Worm (Caenorhabditis elegans) whole organism, mixed stage, embryonic: ENCODE measurements around the gene F10G2.10.

ENCODE experiments used
- M03D4.4 ChIP-seq: sonication (generic microtip); optimal IDR thresholded peaks from 2 replicates; lab custom pipeline; 2017; ENCODE audit warnings: mild to moderate bottlenecking, missing genetic modification characterization, missing compliant biosample characterization
- bed-3 ChIP-seq: fragments of 200-800 bp; sonication (Bioruptor generic); optimal IDR thresholded peaks from 3 replicates; lab custom pipeline; 2018; ENCODE audit warnings: mild to moderate bottlenecking, missing genetic modification characterization, moderate library complexity, missing compliant biosample characterization
- blmp-1 ChIP-seq: fragments of 150-350 bp; optimal IDR thresholded peaks from 2 replicates; lab custom pipeline; 2014; ENCODE audit warnings: missing biosample characterization, missing genetic modification characterization
- ceh-43 ChIP-seq: fragments of 200-800 bp; sonication (Bioruptor generic); optimal IDR thresholded peaks from 2 replicates; lab custom pipeline; 2018; ENCODE audit warnings: mild to moderate bottlenecking, missing genetic modification characterization, moderate library complexity, missing compliant biosample characterization
- ceh-83 ChIP-seq: fragments of 200-800 bp; sonication (Bioruptor generic); optimal IDR thresholded peaks from 2 replicates; lab custom pipeline; 2018; ENCODE audit warnings: mild to moderate bottlenecking, missing genetic modification characterization, missing compliant biosample characterization
- ces-1 ChIP-seq: fragments of 150-350 bp; optimal IDR thresholded peaks from 2 replicates; lab custom pipeline; 2014; ENCODE audit warnings: missing biosample characterization, missing genetic modification reagents, missing genetic modification characterization
- drap-1 ChIP-seq: fragments of 200-800 bp; sonication (Bioruptor generic); optimal IDR thresholded peaks from 3 replicates; lab custom pipeline; 2018; ENCODE audit warnings: mild to moderate bottlenecking, missing genetic modification characterization, missing compliant biosample characterization
- elt-1 ChIP-seq: sonication (generic microtip); optimal IDR thresholded peaks from 2 replicates; lab custom pipeline; 2017; ENCODE audit warnings: missing genetic modification characterization, mild to moderate bottlenecking, missing compliant biosample characterization, antibody characterized with exemption, moderate library complexity, borderline replicate concordance; ENCODE audit not compliant: insufficient read depth
- elt-3 ChIP-seq: fragments of 150-350 bp; optimal IDR thresholded peaks from 2 replicates; lab custom pipeline; 2014; ENCODE audit warnings: missing biosample characterization, missing genetic modification characterization
- flh-1 ChIP-seq: fragments of 200-800 bp; sonication (Bioruptor generic); optimal IDR thresholded peaks from 2 replicates; lab custom pipeline; 2018; ENCODE audit warnings: mild to moderate bottlenecking, missing genetic modification characterization, moderate library complexity, missing compliant biosample characterization
- ham-2 ChIP-seq: fragments of 200-800 bp; sonication (Bioruptor generic); optimal IDR thresholded peaks from 2 replicates; lab custom pipeline; 2018; ENCODE audit warnings: mild to moderate bottlenecking, missing genetic modification characterization, missing compliant biosample characterization
- hlh-1 ChIP-seq: fragments of 150-350 bp; optimal IDR thresholded peaks from 2 replicates; lab custom pipeline; 2014; ENCODE audit warnings: missing biosample characterization, missing genetic modification reagents, missing genetic modification characterization
- lin-13 ChIP-seq: fragments of 150-350 bp; optimal IDR thresholded peaks from 2 replicates; lab custom pipeline; 2014; ENCODE audit warnings: missing biosample characterization, missing genetic modification characterization
- lin-32 ChIP-seq: fragments of 200-800 bp; sonication (Bioruptor generic); optimal IDR thresholded peaks from 2 replicates; lab custom pipeline; 2018; ENCODE audit warnings: mild to moderate bottlenecking, missing genetic modification characterization, missing compliant biosample characterization
- lsy-2 ChIP-seq: fragments of 150-350 bp; optimal IDR thresholded peaks from 2 replicates; lab custom pipeline; 2014; ENCODE audit warnings: missing biosample characterization, missing genetic modification characterization
- mab-5 ChIP-seq: fragments of 150-350 bp; optimal IDR thresholded peaks from 2 replicates; lab custom pipeline; 2014; ENCODE audit warnings: missing biosample characterization, missing genetic modification characterization
- mep-1 ChIP-seq: fragments of 150-350 bp; optimal IDR thresholded peaks from 2 replicates; lab custom pipeline; 2017; ENCODE audit warnings: missing biosample characterization, missing genetic modification reagents, missing genetic modification characterization, inconsistent platforms
- nhr-2 ChIP-seq: fragments of 150-350 bp; optimal IDR thresholded peaks from 2 replicates; lab custom pipeline; 2014; ENCODE audit warnings: missing biosample characterization, missing genetic modification characterization
- nhr-76 ChIP-seq: sonication (generic microtip); optimal IDR thresholded peaks from 2 replicates; lab custom pipeline; 2017; ENCODE audit warnings: missing biosample characterization, missing genetic modification characterization
- pha-4 ChIP-seq: fragments of 150-350 bp; optimal IDR thresholded peaks from 2 replicates; lab custom pipeline; 2018; ENCODE audit warnings: missing biosample characterization, missing genetic modification reagents, missing genetic modification characterization
- sem-2 ChIP-seq: fragments of 200-800 bp; sonication (Bioruptor generic); optimal IDR thresholded peaks from 2 replicates; lab custom pipeline; 2018; ENCODE audit warnings: mild to moderate bottlenecking, missing genetic modification characterization, missing compliant biosample characterization
- sptf-1 ChIP-seq: sonication (generic microtip); optimal IDR thresholded peaks from 2 replicates; lab custom pipeline; 2017; ENCODE audit warnings: mild to moderate bottlenecking, missing genetic modification characterization, moderate library complexity, missing compliant biosample characterization
- tbx-8 ChIP-seq: fragments of 200-800 bp; sonication (Bioruptor generic); optimal IDR thresholded peaks from 2 replicates; lab custom pipeline; 2018; ENCODE audit warnings: mild to moderate bottlenecking, missing genetic modification characterization, moderate library complexity, missing compliant biosample characterization
- unc-120 ChIP-seq: sonication (generic microtip); optimal IDR thresholded peaks from 2 replicates; lab custom pipeline; 2017; ENCODE audit warnings: missing genetic modification characterization, missing compliant biosample characterization; ENCODE audit not compliant: poor library complexity, severe bottlenecking
- unc-62 ChIP-seq: fragments of 150-350 bp; optimal IDR thresholded peaks from 2 replicates; lab custom pipeline; 2014; ENCODE audit warnings: missing biosample characterization, missing genetic modification reagents, missing genetic modification characterization
- zip-8 ChIP-seq: fragments of 150-350 bp; optimal IDR thresholded peaks from 2 replicates; lab custom pipeline; 2014; ENCODE audit warnings: missing biosample characterization, missing genetic modification characterization
- ztf-11 ChIP-seq: fragments of 150-350 bp; optimal IDR thresholded peaks from 2 replicates; lab custom pipeline; 2014; ENCODE audit warnings: missing biosample characterization, missing genetic modification characterization

F10G2.10 gene

DNA sequence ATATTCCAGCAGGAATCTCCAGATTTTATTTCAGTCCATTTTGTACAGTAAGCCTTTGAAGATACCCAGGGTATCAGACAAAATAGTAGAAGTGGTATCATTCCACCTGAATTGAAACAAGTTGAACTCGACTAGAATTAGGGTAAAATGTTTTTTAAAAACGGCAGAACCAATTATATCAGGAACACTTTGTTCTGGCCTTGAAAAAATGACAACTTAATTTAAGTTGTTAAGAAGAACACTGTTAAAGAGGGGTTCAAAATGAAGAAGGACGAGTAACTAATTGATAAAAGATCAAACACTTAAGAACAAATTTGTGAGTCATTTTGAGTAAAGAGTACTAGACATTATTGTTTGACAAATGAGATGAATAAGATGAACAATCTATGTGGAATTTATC is 1.1 kb upstream of the F10G2.10 start, which contains the start of gene lmd-4:
TSS of gene lmd-4 (minus strand) at position 101 of the 400 bp plus-strand sequence.
- no peak for TF ChIP-seq unc-62
- no peak for TF ChIP-seq ceh-43 (GFP tag; lab: Kevin White, UChicago)
- TF ChIP-seq M03D4.4 (tag; lab: Kevin White, UChicago), result no peak
- no peak for TF ChIP-seq sem-2 (GFP tag; lab: Kevin White, UChicago)
- TF ChIP-seq ham-2 (GFP tag; lab: Kevin White, UChicago), result no peak
- TF ChIP-seq nhr-2 (tag; lab: Kevin White, UChicago), result no peak
- TF ChIP-seq, all 35 proteins: peak for 0

DNA sequence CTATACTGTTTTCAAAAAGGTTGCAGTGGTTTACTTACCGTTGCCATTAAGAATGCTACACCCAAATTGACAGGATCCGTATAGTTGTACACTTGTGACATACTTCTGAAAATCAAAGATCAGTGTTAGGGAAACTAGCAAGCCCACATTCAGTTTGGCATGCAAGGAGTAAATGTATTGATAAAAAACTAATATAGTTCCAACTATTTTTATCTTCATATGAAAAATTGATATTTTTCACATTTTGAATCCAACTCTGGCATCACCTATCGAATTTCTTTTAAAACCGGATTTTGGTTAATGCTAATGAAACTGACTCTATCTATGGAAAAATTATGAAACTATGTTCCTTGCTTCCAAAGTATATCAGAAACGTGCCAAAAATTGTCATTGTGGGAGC is 3.3 kb downstream of the F10G2.10 start, which contains the start of gene srx-92:
TSS of gene srx-92 (minus strand) at position 101 of the 400 bp plus-strand sequence.
- no peak for TF ChIP-seq mab-5 (tag; lab: Kevin White, UChicago)
- no peak for TF ChIP-seq lsy-2
- TF ChIP-seq ham-2 (GFP tag; lab: Kevin White, UChicago), result no peak
- TF ChIP-seq blmp-1 (tag; lab: Kevin White, UChicago), result no peak
- no peak for TF ChIP-seq ces-1 (GFP tag; lab: Kevin White, UChicago)
- no peak for TF ChIP-seq drap-1 (GFP tag; lab: Kevin White, UChicago)
- no peak for TF ChIP-seq unc-62
- no peak for TF ChIP-seq nhr-76
- TF ChIP-seq elt-3 (tag; lab: Kevin White, UChicago), result no peak
- TF ChIP-seq unc-120 (tag; lab: Kevin White, UChicago), result no peak
- no peak for TF ChIP-seq ceh-43 (GFP tag; lab: Kevin White, UChicago)
- no peak for TF ChIP-seq bed-3
- no peak for TF ChIP-seq sem-2 (GFP tag; lab: Kevin White, UChicago)

DNA sequence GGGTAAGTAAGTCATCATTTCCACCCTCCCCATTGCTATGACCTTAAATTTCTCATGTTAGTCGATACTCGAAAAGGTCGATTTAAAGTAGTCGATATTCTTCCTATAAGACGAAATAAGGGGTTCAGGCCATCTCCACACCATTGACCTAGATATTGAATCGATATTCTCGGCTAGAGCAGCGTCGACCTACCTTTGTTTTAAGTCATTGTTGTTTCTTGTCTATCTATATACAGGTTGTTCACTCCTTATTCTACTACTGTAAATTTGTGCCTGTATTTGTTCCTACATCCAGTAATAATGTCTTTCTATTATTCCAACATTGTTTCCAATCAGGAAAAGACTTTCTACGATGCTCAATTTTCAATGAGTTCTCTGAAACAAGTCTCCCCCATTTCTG is 4.9 kb downstream of the F10G2.10 start, which contains the start of gene F10G2.4:
TSS of gene F10G2.4 (plus strand) at position 301 of the 400 bp plus-strand sequence.
- TF ChIP-seq sem-2 (GFP tag; lab: Kevin White, UChicago) (no peak), bed-3 (no peak), unc-120 (tag; lab: Kevin White, UChicago) (no peak), elt-3 (tag; lab: Kevin White, UChicago) (no peak), zip-8 (tag; lab: Kevin White, UChicago) (no peak)
- TF ChIP-seq, all 35 proteins: peak for 0

DNA sequence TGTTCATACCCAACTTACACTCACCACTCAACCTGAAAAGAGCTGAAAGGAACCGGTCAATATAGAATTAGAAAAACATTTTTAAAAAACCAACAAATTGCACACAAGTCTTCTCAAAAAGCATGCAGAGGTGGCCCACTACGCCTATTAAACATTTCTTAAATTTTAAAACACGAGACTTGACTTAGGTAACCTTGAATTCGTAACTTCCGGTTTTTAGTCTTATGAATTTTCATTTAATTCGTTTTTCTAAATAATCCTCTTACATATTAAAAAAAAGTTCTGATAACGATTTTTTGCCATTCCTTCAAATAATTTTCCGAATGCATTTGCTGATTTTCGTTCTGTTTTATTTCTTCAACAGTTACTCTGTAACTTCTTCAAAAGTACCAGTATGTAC is 6.1 kb downstream of the F10G2.10 start, which contains the start of gene clec-7:
TSS of gene clec-7 (plus strand) at position 301 of the 400 bp plus-strand sequence.
- TF ChIP-seq nhr-2 (tag; lab: Kevin White, UChicago) (no peak), nhr-76 (no peak), bed-3 (no peak), zip-8 (tag; lab: Kevin White, UChicago) (no peak), flh-1 (no peak), drap-1 (GFP tag; lab: Kevin White, UChicago) (no peak), elt-1 (tag; lab: Kevin White, UChicago) (no peak), lin-32 (GFP tag; lab: Kevin White, UChicago) (no peak), lin-13 (tag; lab: Kevin White, UChicago) (no peak)

DNA sequence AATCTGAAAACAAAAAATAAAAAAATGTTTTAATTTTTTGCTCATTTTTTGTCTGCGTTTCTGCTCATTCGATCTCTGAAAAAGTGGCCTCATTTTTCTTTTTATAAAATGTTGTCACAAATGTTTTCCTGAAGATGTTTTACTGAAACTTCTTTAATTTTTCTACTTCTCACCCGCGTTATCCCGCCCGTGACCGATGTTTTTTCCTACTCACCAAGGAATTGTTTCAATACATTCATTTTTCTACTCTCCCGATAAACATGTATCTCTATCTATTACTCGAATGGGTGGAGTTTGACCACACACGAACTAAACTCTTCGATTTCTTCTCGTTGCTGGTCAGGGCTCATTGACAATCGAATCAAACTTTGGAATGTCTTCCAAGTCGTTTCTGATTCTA is 8.9 kb downstream of the F10G2.10 start, which contains the start of gene F10G2.2:
TSS of gene F10G2.2 (plus strand) at position 301 of the 400 bp plus-strand sequence.
- no peak for TF ChIP-seq tbx-8
- no peak for TF ChIP-seq ceh-83
- no peak for TF ChIP-seq unc-62
- TF ChIP-seq ceh-43 (GFP tag; lab: Kevin White, UChicago), result no peak
- TF ChIP-seq nhr-2 (tag; lab: Kevin White, UChicago), result no peak
- no peak for TF ChIP-seq nhr-76
- no peak for TF ChIP-seq elt-1 (tag; lab: Kevin White, UChicago)
- no peak for TF ChIP-seq bed-3
- TF ChIP-seq unc-120 (tag; lab: Kevin White, UChicago), result no peak
- TF ChIP-seq mep-1, result no peak
- TF ChIP-seq lin-32 (GFP tag; lab: Kevin White, UChicago), result no peak
- no peak for TF ChIP-seq hlh-1 (tag; lab: Kevin White, UChicago)
- no peak for TF ChIP-seq mab-5 (tag; lab: Kevin White, UChicago)
- TF ChIP-seq ztf-11, result no peak
- TF ChIP-seq sem-2 (GFP tag; lab: Kevin White, UChicago), result no peak
- no peak for TF ChIP-seq pha-4 (tag; lab: Kevin White, UChicago)
- TF ChIP-seq sptf-1 (tag; lab: Kevin White, UChicago), result no peak
- TF ChIP-seq blmp-1 (tag; lab: Kevin White, UChicago), result no peak
- TF ChIP-seq ham-2 (GFP tag; lab: Kevin White, UChicago), result no peak
